Fruit fly (Drosophila melanogaster) whole organism, adult: Measurements from ENCODE around the gene wgn.

Source experiments
- CG11617 ChIP-seq: fragments of 200-800 bp; sonication (Bioruptor generic); optimal IDR thresholded peaks from 2 replicates; lab custom pipeline; 2017; ENCODE audit warnings: mild to moderate bottlenecking, missing biosample characterization, missing genetic modification reagents, missing genetic modification characterization
- cic ChIP-seq: fragments of 200-800 bp; sonication (Bioruptor generic); optimal IDR thresholded peaks from 2 replicates; lab custom pipeline; 2017; ENCODE audit warnings: missing biosample characterization, mild to moderate bottlenecking, missing genetic modification characterization, moderate library complexity
- toe ChIP-seq: fragments of 200-800 bp; sonication (Bioruptor generic); optimal IDR thresholded peaks from 2 replicates; lab custom pipeline; 2016; ENCODE audit warnings: missing biosample characterization, missing genetic modification characterization

DNA sequence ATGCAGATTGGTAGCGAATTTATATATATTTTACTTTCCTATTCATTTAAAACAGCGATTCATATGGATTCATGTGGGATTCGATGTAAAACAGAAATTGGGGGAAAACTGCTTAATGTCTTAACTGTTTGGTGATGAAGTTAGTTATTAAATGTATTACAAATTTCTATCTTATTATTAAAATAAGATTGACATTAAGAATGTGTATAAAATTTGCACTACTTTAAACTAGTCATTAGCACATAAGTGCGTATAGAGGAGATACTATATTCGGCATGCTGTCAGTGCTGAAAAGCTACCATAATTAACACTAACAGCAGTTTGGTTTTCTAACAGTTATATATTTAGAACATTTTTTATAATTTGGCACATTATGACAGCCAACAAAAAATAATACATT is 41.0 kb upstream of the wgn start:
- no peak for TF ChIP-seq CG11617
- no peak for TF ChIP-seq cic
- no peak for TF ChIP-seq toe (GFP tag; lab: Kevin White, UChicago)
